Worm (Caenorhabditis elegans) whole organism, L3 larva: ENCODE data around the gene unc-104.

Experiments used
- ZK546.5 ChIP-seq: sonication (generic microtip); optimal IDR thresholded peaks from 2 replicates; lab custom pipeline; 2017; ENCODE audit warnings: missing biosample characterization, missing genetic modification characterization
- lin-39 ChIP-seq: fragments of 150-350 bp; optimal IDR thresholded peaks from 2 replicates; lab custom pipeline; 2018; ENCODE audit warnings: missing biosample characterization, missing genetic modification reagents, missing genetic modification characterization
- nhr-23 ChIP-seq: fragments of 150-350 bp; optimal IDR thresholded peaks from 2 replicates; lab custom pipeline; 2014; ENCODE audit warnings: missing biosample characterization, missing genetic modification reagents, missing genetic modification characterization
- nhr-77 ChIP-seq: fragments of 150-350 bp; optimal IDR thresholded peaks from 2 replicates; lab custom pipeline; 2014; ENCODE audit warnings: missing biosample characterization, missing genetic modification characterization
- pqm-1 ChIP-seq: fragments of 150-350 bp; optimal IDR thresholded peaks from 2 replicates; lab custom pipeline; 2017; ENCODE audit warnings: missing biosample characterization, missing genetic modification characterization, inconsistent platforms
- unc-62 ChIP-seq: fragments of 150-350 bp; sonication (generic microtip); optimal IDR thresholded peaks from 4 replicates; lab custom pipeline; 2014; ENCODE audit warnings: missing biosample characterization, missing genetic modification reagents, missing genetic modification characterization

DNA sequence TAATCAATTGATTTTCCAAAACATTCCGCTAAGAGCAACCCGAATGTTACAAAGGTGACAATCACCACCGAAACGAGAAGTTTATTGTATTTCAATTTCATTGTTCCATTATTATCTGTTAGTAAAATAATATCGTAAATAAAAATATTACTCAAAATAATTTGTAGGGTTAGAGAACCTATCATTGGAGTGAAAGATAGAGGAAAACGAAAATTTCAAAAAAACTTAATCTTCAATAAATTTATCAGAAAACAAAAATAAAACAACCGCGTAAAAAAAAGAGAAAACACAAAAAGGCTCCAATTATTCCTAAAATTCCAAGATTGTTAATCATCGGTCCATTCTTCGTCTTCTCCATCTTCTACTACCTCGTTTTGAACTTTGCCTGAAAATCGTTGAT is 29.2 kb upstream of the unc-104 start, which contains the start of gene tra-2:
- no peak for TF ChIP-seq nhr-77 (tag; lab: Kevin White, UChicago)
- no peak for TF ChIP-seq unc-62 (GFP tag; lab: Kevin White, UChicago)
- no peak for TF ChIP-seq ZK546.5 (tag; lab: Kevin White, UChicago)
- TF ChIP-seq nhr-23 (tag; lab: Kevin White, UChicago) = no peak
- no peak for TF ChIP-seq lin-39 (tag; lab: Kevin White, UChicago)
- no peak for TF ChIP-seq pqm-1 (tag; lab: Kevin White, UChicago)
